Worm (Caenorhabditis elegans): Measurements from ENCODE around the gene W02F12.4.

ce11 chrV:6688392-6688791 lies 18.3 kb downstream of the W02F12.4 start, which contains the start of gene K11G9.5:
- TF ChIP-seq flt-1 (GFP tag; IDR thresholded peaks at IDR 0.05) (no peak), tab-1 (GFP tag; IDR thresholded peaks at IDR 0.05) (no peak), ztf-23 (GFP tag; IDR thresholded peaks at IDR 0.05) (no peak), ztf-29 (GFP tag; IDR thresholded peaks at IDR 0.05) (no peak), klf-2 (GFP tag; conservative IDR thresholded peaks at IDR 0.05) (no peak), cog-1 (tag; optimal IDR thresholded peaks at IDR 0.05) (no peak), ref-1 (GFP tag; conservative IDR thresholded peaks at IDR 0.05) (no peak), T22C8.4 (GFP tag; IDR thresholded peaks at IDR 0.05) (no peak), med-1 (GFP tag; optimal IDR thresholded peaks at IDR 0.05; ENCODE audit: insufficient read depth) (no peak)

Measured in whole organism, midembryonic.